Worm (Caenorhabditis elegans): Measurements from ENCODE around the gene kars-1.

DNA sequence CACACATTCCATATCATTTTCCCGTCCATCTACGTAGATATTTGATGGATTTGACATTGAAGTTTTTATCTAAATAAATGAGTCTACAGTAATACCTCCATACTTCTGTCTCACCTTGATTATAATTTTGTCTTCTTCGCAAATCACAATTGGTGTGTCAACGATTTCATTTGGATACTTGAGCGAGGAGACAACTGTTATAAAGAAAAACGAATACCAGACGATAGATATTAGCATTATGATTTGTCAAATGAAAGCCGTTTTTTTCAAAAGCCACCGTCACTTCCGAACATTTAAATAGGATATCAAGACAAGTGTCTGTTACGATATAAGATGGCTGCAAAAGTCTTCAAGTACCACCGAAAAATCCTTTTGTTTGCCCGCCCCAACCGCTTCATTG lies 43.4 kb upstream of the kars-1 start, which contains the start of gene cutl-5:
- TF ChIP-seq flt-1 (GFP tag; IDR thresholded peaks at IDR 0.05) (no peak), med-1 (GFP tag; optimal IDR thresholded peaks at IDR 0.05; ENCODE audit: insufficient read depth) (no peak), tab-1 (GFP tag; IDR thresholded peaks at IDR 0.05) (no peak), ztf-23 (GFP tag; IDR thresholded peaks at IDR 0.05) (no peak), ref-1 (GFP tag; conservative IDR thresholded peaks at IDR 0.05) (no peak), cog-1 (tag; optimal IDR thresholded peaks at IDR 0.05) (no peak), ztf-29 (GFP tag; IDR thresholded peaks at IDR 0.05) (no peak)
